Worm (Caenorhabditis elegans) whole organism, L3 larva: Measurements from ENCODE around the gene irg-7.

Experiments
- aly-2 ChIP-seq: fragments of 150-350 bp; optimal IDR thresholded peaks from 2 replicates; lab custom pipeline; 2014; ENCODE audit warnings: missing biosample characterization, missing genetic modification characterization
- ama-1 ChIP-seq: fragments of 150-350 bp; optimal IDR thresholded peaks from 2 replicates; lab custom pipeline; 2018
- fos-1 ChIP-seq: fragments of 150-350 bp; optimal IDR thresholded peaks from 2 replicates; lab custom pipeline; 2014; ENCODE audit warnings: missing biosample characterization, missing genetic modification characterization
- jun-1 ChIP-seq: fragments of 150-350 bp; optimal IDR thresholded peaks from 2 replicates; lab custom pipeline; 2014; ENCODE audit warnings: missing biosample characterization, missing genetic modification reagents, missing genetic modification characterization
- nhr-25 ChIP-seq: sonication (generic microtip); optimal IDR thresholded peaks from 2 replicates; lab custom pipeline; 2017; ENCODE audit warnings: missing biosample characterization, missing genetic modification characterization
- tbx-2 ChIP-seq: sonication (generic microtip); optimal IDR thresholded peaks from 2 replicates; lab custom pipeline; 2016; ENCODE audit warnings: mild to moderate bottlenecking, missing genetic modification characterization, missing compliant biosample characterization
- unc-62 ChIP-seq: fragments of 150-350 bp; sonication (generic microtip); optimal IDR thresholded peaks from 4 replicates; lab custom pipeline; 2014; ENCODE audit warnings: missing biosample characterization, missing genetic modification reagents, missing genetic modification characterization
- ztf-11 ChIP-seq: fragments of 150-350 bp; optimal IDR thresholded peaks from 2 replicates; lab custom pipeline; 2014; ENCODE audit warnings: missing biosample characterization, missing genetic modification characterization
- ztf-4 ChIP-seq: fragments of 150-350 bp; optimal IDR thresholded peaks from 2 replicates; lab custom pipeline; 2014; ENCODE audit warnings: missing biosample characterization, missing genetic modification characterization

ce11 chrX:3282306-3282705 is 38.9 kb upstream of the irg-7 start, which contains the start of gene K09C4.5:
- TF ChIP-seq fos-1: no peak
- no peak for TF ChIP-seq aly-2 (tag; lab: Kevin White, UChicago)
- no peak for TF ChIP-seq nhr-25
- TF ChIP-seq ama-1: no peak
- no peak for TF ChIP-seq unc-62 (GFP tag; lab: Kevin White, UChicago)
- no peak for TF ChIP-seq jun-1 (tag; lab: Kevin White, UChicago)
- no peak for TF ChIP-seq ztf-4
- no peak for TF ChIP-seq tbx-2 (tag; lab: Kevin White, UChicago)
- TF ChIP-seq ztf-11: no peak
